Fruit fly (Drosophila melanogaster) whole organism, pupa: Measurements from ENCODE around the gene CG4998.

ENCODE experiments used
- CG10348 ChIP-seq: fragments of 200-800 bp; sonication (Bioruptor generic); IDR thresholded peaks from 2 replicates; pipeline ENCODE4 v1.3.6; 2022; ENCODE audit warnings: missing biosample characterization, missing genetic modification characterization
- CG13204 ChIP-seq: fragments of 200-800 bp; sonication (Bioruptor generic); optimal IDR thresholded peaks from 2 replicates; lab custom pipeline; 2018; ENCODE audit warnings: missing biosample characterization, mild to moderate bottlenecking, missing genetic modification characterization, moderate library complexity
- CG17806 ChIP-seq: fragments of 200-800 bp; sonication (Bioruptor generic); optimal IDR thresholded peaks from 2 replicates; lab custom pipeline; 2018; ENCODE audit warnings: missing biosample characterization, mild to moderate bottlenecking, missing genetic modification characterization, moderate library complexity
- CG8159 ChIP-seq: fragments of 200-800 bp; sonication (Bioruptor generic); optimal IDR thresholded peaks from 3 replicates; lab custom pipeline; 2018; ENCODE audit warnings: missing biosample characterization, mild to moderate bottlenecking, missing genetic modification characterization, moderate library complexity
- D1 ChIP-seq: fragments of 200-800 bp; sonication (Bioruptor generic); optimal IDR thresholded peaks from 2 replicates; lab custom pipeline; 2018; ENCODE audit warnings: missing biosample characterization, mild to moderate bottlenecking, missing genetic modification characterization, moderate library complexity
- fd96Ca ChIP-seq: fragments of 200-800 bp; sonication (Bioruptor generic); IDR thresholded peaks from 3 replicates; pipeline ENCODE4 v1.3.6; 2022; ENCODE audit warnings: missing biosample characterization, missing genetic modification characterization
- gl ChIP-seq: fragments of 200-800 bp; sonication (Bioruptor generic); optimal IDR thresholded peaks from 2 replicates; lab custom pipeline; 2018; ENCODE audit warnings: missing biosample characterization, mild to moderate bottlenecking, missing genetic modification characterization

- TF ChIP-seq CG8159 (no peak), CG10348 (GFP tag; lab: Robert Waterston, UW) (no peak), D1 (tag; lab: Kevin White, UChicago) (no peak), CG13204 (GFP tag; lab: Kevin White, UChicago) (no peak), gl (tag; lab: Kevin White, UChicago) (no peak), CG17806 (tag; lab: Kevin White, UChicago) (no peak), fd96Ca (GFP tag; lab: Robert Waterston, UW) (no peak)
These were observed 9.3 kb upstream of the CG4998 start, which contains the start of gene CG33061 for dm6 chr3L:16329495-16329894.
